Worm (Caenorhabditis elegans) whole organism, L4 larva: Measurements from ENCODE around the gene Y38H6C.25.
A peak's percentile ranks its signal among the peaks of the same experiment; 100 is the strongest.

Experiments used
- D1046.2 ChIP-seq: fragments of 200-800 bp; sonication (Bioruptor generic); IDR thresholded peaks from 2 replicates; pipeline ENCODE4 v1.3.6; 2022; ENCODE audit warnings: missing genetic modification characterization, missing compliant biosample characterization
- T26A8.4 ChIP-seq: fragments of 200-800 bp; sonication (Bioruptor generic); IDR thresholded peaks from 2 replicates; pipeline ENCODE4 v1.3.6; 2022; ENCODE audit warnings: missing genetic modification characterization, missing compliant biosample characterization
- Y105C5A.15 ChIP-seq: fragments of 200-800 bp; sonication (Bioruptor generic); IDR thresholded peaks from 2 replicates; pipeline ENCODE4 v1.3.6; 2022; ENCODE audit warnings: missing genetic modification characterization, missing compliant biosample characterization
- Y48G9A.11 ChIP-seq: fragments of 200-800 bp; sonication (Bioruptor generic); IDR thresholded peaks from 2 replicates; pipeline ENCODE4 v1.3.6; 2022; ENCODE audit warnings: missing genetic modification reagents, missing genetic modification characterization, missing compliant biosample characterization
- Y5F2A.4 ChIP-seq: fragments of 200-800 bp; sonication (Bioruptor generic); optimal IDR thresholded peaks from 2 replicates; lab custom pipeline; 2018; ENCODE audit warnings: mild to moderate bottlenecking, missing genetic modification characterization, missing compliant biosample characterization
- aly-2 ChIP-seq: sonication (generic microtip); optimal IDR thresholded peaks from 2 replicates; lab custom pipeline; 2018; ENCODE audit warnings: missing biosample characterization, missing genetic modification characterization
- ceh-28 ChIP-seq: fragments of 150-350 bp; optimal IDR thresholded peaks from 2 replicates; lab custom pipeline; 2014; ENCODE audit warnings: missing biosample characterization, missing genetic modification reagents, missing genetic modification characterization
- ceh-82 ChIP-seq: sonication (generic microtip); optimal IDR thresholded peaks from 2 replicates; lab custom pipeline; 2017; ENCODE audit warnings: missing biosample characterization, missing genetic modification characterization
- ces-1 ChIP-seq: fragments of 150-350 bp; sonication (generic microtip); optimal IDR thresholded peaks from 4 replicates; lab custom pipeline; 2014; ENCODE audit warnings: missing biosample characterization, missing genetic modification reagents, missing genetic modification characterization
- daf-16 ChIP-seq, 3 experiments: sonication (generic microtip); optimal IDR thresholded peaks; 2 replicates each; lab custom pipeline; 2016 to 2017; ENCODE audit warnings: missing genetic modification characterization in 3 of 3, missing genetic modification reagents in 3 of 3, mild to moderate bottlenecking in 2 of 3, missing compliant biosample characterization in 2 of 3, missing biosample characterization in 1 of 3, moderate library complexity in 1 of 3
- daf-19 ChIP-seq: fragments of 200-800 bp; sonication (Bioruptor generic); conservative IDR thresholded peaks from 2 replicates; pipeline ENCODE4 v1.3.6; 2022; ENCODE audit warnings: missing genetic modification characterization, missing compliant biosample characterization
- dmd-6 ChIP-seq: fragments of 200-800 bp; sonication (Bioruptor generic); IDR thresholded peaks from 2 replicates; pipeline ENCODE4 v1.3.6; 2022; ENCODE audit warnings: missing genetic modification reagents, missing genetic modification characterization, missing compliant biosample characterization
- egl-43 ChIP-seq: fragments of 200-800 bp; sonication (Bioruptor generic); IDR thresholded peaks from 2 replicates; pipeline ENCODE4 v1.3.6; 2022; ENCODE audit warnings: missing genetic modification reagents, missing genetic modification characterization, missing compliant biosample characterization
- fos-1 ChIP-seq: fragments of 150-350 bp; optimal IDR thresholded peaks from 2 replicates; lab custom pipeline; 2014; ENCODE audit warnings: missing biosample characterization, missing genetic modification characterization
- hlh-11 ChIP-seq: fragments of 200-800 bp; sonication (Bioruptor generic); optimal IDR thresholded peaks from 2 replicates; lab custom pipeline; 2018; ENCODE audit warnings: mild to moderate bottlenecking, missing genetic modification characterization, missing compliant biosample characterization
- hlh-30 ChIP-seq: sonication (generic microtip); optimal IDR thresholded peaks from 2 replicates; lab custom pipeline; 2017; ENCODE audit warnings: antibody characterized with exemption, mild to moderate bottlenecking, missing genetic modification characterization, missing compliant biosample characterization; ENCODE audit not compliant: insufficient read depth
- hmg-1.1 ChIP-seq: fragments of 200-800 bp; sonication (Bioruptor generic); IDR thresholded peaks from 2 replicates; pipeline ENCODE4 v1.3.6; 2022; ENCODE audit warnings: missing genetic modification reagents, missing genetic modification characterization, missing compliant biosample characterization
- jun-1 ChIP-seq: fragments of 150-350 bp; optimal IDR thresholded peaks from 2 replicates; lab custom pipeline; 2014; ENCODE audit warnings: missing biosample characterization, missing genetic modification reagents, missing genetic modification characterization
- lim-7 ChIP-seq: fragments of 200-800 bp; sonication (Bioruptor generic); IDR thresholded peaks from 2 replicates; pipeline ENCODE4 v1.3.6; 2022; ENCODE audit warnings: missing genetic modification characterization, missing compliant biosample characterization
- lin-13 ChIP-seq: fragments of 150-350 bp; optimal IDR thresholded peaks from 2 replicates; lab custom pipeline; 2014; ENCODE audit warnings: missing biosample characterization, missing genetic modification reagents, missing genetic modification characterization
- lin-38 ChIP-seq: fragments of 200-800 bp; sonication (Bioruptor generic); IDR thresholded peaks from 2 replicates; pipeline ENCODE4 v1.3.6; 2022; ENCODE audit warnings: missing genetic modification reagents, missing genetic modification characterization, missing compliant biosample characterization
- madf-5 ChIP-seq, 2 experiments: fragments of 200-800 bp; sonication (Bioruptor generic); IDR thresholded peaks; 2 replicates each; pipeline ENCODE4 v1.3.6; 2022; ENCODE audit warnings: missing compliant biosample characterization in 2 of 2, missing genetic modification characterization in 2 of 2
- mdl-1 ChIP-seq, 2 experiments: fragments of 150-350 bp in 1 of 2; sonication (generic microtip) in 1 of 2; optimal IDR thresholded peaks; 2 replicates each; lab custom pipeline; 2014 to 2017; ENCODE audit warnings: missing biosample characterization in 2 of 2, missing genetic modification characterization in 2 of 2
- mdt-29 ChIP-seq: fragments of 200-800 bp; sonication (Bioruptor generic); IDR thresholded peaks from 2 replicates; pipeline ENCODE4 v1.3.6; 2022; ENCODE audit warnings: missing genetic modification reagents, missing genetic modification characterization, missing compliant biosample characterization
- mes-2 ChIP-seq: sonication (generic microtip); optimal IDR thresholded peaks from 2 replicates; lab custom pipeline; 2016; ENCODE audit warnings: missing genotype, mild to moderate bottlenecking, missing genetic modification characterization, missing compliant biosample characterization; ENCODE audit not compliant: poor library complexity, severe bottlenecking
- mxl-2 ChIP-seq: fragments of 200-800 bp; sonication (Bioruptor generic); conservative IDR thresholded peaks from 2 replicates; pipeline ENCODE4 v1.3.6; 2022; ENCODE audit warnings: missing genetic modification reagents, missing genetic modification characterization, missing compliant biosample characterization
- mxl-3 ChIP-seq: fragments of 200-800 bp; sonication (Bioruptor generic); optimal IDR thresholded peaks from 2 replicates; lab custom pipeline; 2018; ENCODE audit warnings: mild to moderate bottlenecking, missing genetic modification characterization, missing compliant biosample characterization
- nhr-10 ChIP-seq: fragments of 150-350 bp; optimal IDR thresholded peaks from 2 replicates; lab custom pipeline; 2014; ENCODE audit warnings: missing biosample characterization, missing genetic modification characterization
- nhr-48 ChIP-seq: sonication (generic microtip); optimal IDR thresholded peaks from 2 replicates; lab custom pipeline; 2016; ENCODE audit warnings: mild to moderate bottlenecking, missing genetic modification characterization, missing compliant biosample characterization
- nhr-76 ChIP-seq: fragments of 150-350 bp; optimal IDR thresholded peaks from 2 replicates; lab custom pipeline; 2014; ENCODE audit warnings: missing biosample characterization, missing genetic modification characterization
- nhr-77 ChIP-seq: fragments of 150-350 bp; optimal IDR thresholded peaks from 2 replicates; lab custom pipeline; 2014; ENCODE audit warnings: missing biosample characterization, missing genetic modification characterization
- php-3 ChIP-seq: fragments of 200-800 bp; sonication (Bioruptor generic); IDR thresholded peaks from 2 replicates; pipeline ENCODE4 v1.3.6; 2022; ENCODE audit warnings: missing genetic modification reagents, missing genetic modification characterization, missing compliant biosample characterization
- pqm-1 ChIP-seq: sonication (generic microtip); optimal IDR thresholded peaks from 2 replicates; lab custom pipeline; 2017; ENCODE audit warnings: missing biosample characterization, missing genetic modification characterization
- rbr-2 ChIP-seq: sonication (generic microtip); optimal IDR thresholded peaks from 2 replicates; lab custom pipeline; 2016; ENCODE audit warnings: missing genotype, missing genetic modification characterization, missing compliant biosample characterization
- saeg-2 ChIP-seq: fragments of 200-800 bp; sonication (Bioruptor generic); IDR thresholded peaks from 2 replicates; pipeline ENCODE4 v1.3.6; 2022; ENCODE audit warnings: missing genetic modification reagents, missing genetic modification characterization, missing compliant biosample characterization
- spr-1 ChIP-seq: sonication (generic microtip); optimal IDR thresholded peaks from 2 replicates; lab custom pipeline; 2016; ENCODE audit warnings: mild to moderate bottlenecking, missing genetic modification characterization, missing compliant biosample characterization
- tag-97 ChIP-seq: fragments of 200-800 bp; sonication (Bioruptor generic); IDR thresholded peaks from 2 replicates; pipeline ENCODE4 v1.3.6; 2022; ENCODE audit warnings: missing genetic modification characterization, missing compliant biosample characterization
- unc-130 ChIP-seq: sonication (generic microtip); optimal IDR thresholded peaks from 2 replicates; lab custom pipeline; 2016; ENCODE audit warnings: missing genetic modification reagents, missing genetic modification characterization, missing compliant biosample characterization
- unc-62 ChIP-seq, 3 experiments: fragments of 150-350 bp in 1 of 3; sonication (generic microtip); optimal IDR thresholded peaks in 2 of 3; peaks in 1 of 3; 1 replicate in 1 of 3; 2 replicates in 2 of 3; lab custom pipeline; 2014 to 2017; ENCODE audit warnings: missing biosample characterization in 3 of 3, missing genetic modification characterization in 3 of 3, missing genetic modification reagents in 3 of 3, missing genotype in 1 of 3
- zag-1 ChIP-seq: fragments of 150-350 bp; optimal IDR thresholded peaks from 2 replicates; lab custom pipeline; 2014; ENCODE audit warnings: missing biosample characterization, missing genetic modification characterization
- zfp-2 ChIP-seq: sonication (generic microtip); optimal IDR thresholded peaks from 2 replicates; lab custom pipeline; 2016; ENCODE audit warnings: mild to moderate bottlenecking, missing genetic modification characterization, missing compliant biosample characterization
- zip-11 ChIP-seq: fragments of 200-800 bp; sonication (Bioruptor generic); IDR thresholded peaks from 2 replicates; pipeline ENCODE4 v1.3.6; 2022; ENCODE audit warnings: missing genetic modification characterization, missing compliant biosample characterization
- ztf-11 ChIP-seq: fragments of 150-350 bp; optimal IDR thresholded peaks from 2 replicates; lab custom pipeline; 2014; ENCODE audit warnings: missing biosample characterization, missing genetic modification characterization

The Y38H6C.25 gene

DNA sequence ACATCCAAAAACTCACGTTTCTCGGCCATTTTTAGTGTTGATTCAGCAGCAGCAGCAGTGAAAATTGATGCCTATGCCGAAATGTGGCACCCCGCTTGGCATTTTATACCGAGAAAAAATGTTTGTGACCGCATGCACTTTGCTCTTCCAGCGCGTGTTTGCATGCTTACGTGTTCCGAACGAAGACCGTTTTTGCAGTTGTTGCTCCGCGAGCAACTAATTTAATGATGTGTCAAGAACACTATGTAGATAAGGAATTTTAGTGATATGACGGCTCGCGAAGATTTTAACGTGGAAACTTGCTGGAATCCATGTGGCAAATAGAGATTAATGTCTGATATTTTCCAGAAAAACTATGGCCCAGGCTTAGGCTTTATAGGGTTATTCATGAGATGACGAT lies 20.0 kb upstream of the Y38H6C.25 start, which contains the start of gene dct-16 (continued):
- TF ChIP-seq zip-11 = no peak
- no peak for TF ChIP-seq nhr-77
- peak; percentile 27 for TF ChIP-seq mes-2 (tag; lab: Kevin White, UChicago)
- TF ChIP-seq ceh-28 (tag; lab: Kevin White, UChicago) = no peak
- TF ChIP-seq fos-1 = no peak
- TF ChIP-seq hmg-1.1 = no peak
- no peak for TF ChIP-seq tag-97 (GFP tag; lab: Robert Waterston, UW)
- TF ChIP-seq ceh-82 (tag; lab: Kevin White, UChicago) = no peak
- TF ChIP-seq jun-1 (tag; lab: Kevin White, UChicago) = no peak
- TF ChIP-seq hlh-11 = peak; percentile 78
- TF ChIP-seq mxl-2 (GFP tag; lab: Robert Waterston, UW) = no peak
- no peak for TF ChIP-seq Y48G9A.11 (GFP tag; lab: Robert Waterston, UW)
- TF ChIP-seq mdt-29 (GFP tag; lab: Robert Waterston, UW) = peak; percentile 70
- no peak for TF ChIP-seq nhr-10
- no peak for TF ChIP-seq lim-7
- no peak for TF ChIP-seq T26A8.4 (GFP tag; lab: Robert Waterston, UW)
- TF ChIP-seq php-3 (GFP tag; lab: Robert Waterston, UW) = peak; percentile 90
- TF ChIP-seq hlh-30 (tag; lab: Kevin White, UChicago) = peak; percentile 57
- TF ChIP-seq zag-1 (tag; lab: Kevin White, UChicago) = no peak
- no peak for TF ChIP-seq daf-19 (GFP tag; lab: Robert Waterston, UW)
- no peak for TF ChIP-seq unc-130 (GFP tag; lab: Kevin White, UChicago)
- TF ChIP-seq lin-13 (GFP tag; lab: Kevin White, UChicago) = peak; percentile 33
- TF ChIP-seq mdl-1 (tag; optimal IDR thresholded peaks at IDR 0.05; lab: Kevin White, UChicago) = peak in 1 of 2 experiments; percentile 44
- TF ChIP-seq aly-2 (tag; lab: Kevin White, UChicago) = no peak
- TF ChIP-seq, all 104 proteins: peak for 22

ce11 chrV:20499642-20500041 lies 19.4 kb upstream of the Y38H6C.25 start:
- no peak for TF ChIP-seq daf-16 (GFP tag; optimal IDR thresholded peaks at IDR 0.05; lab: Kevin White, UChicago)
- peak; percentile 65 for TF ChIP-seq daf-16 (tag; optimal IDR thresholded peaks at IDR 0.05; lab: Kevin White, UChicago)
- peak; percentile 54 for TF ChIP-seq nhr-48 (tag; lab: Kevin White, UChicago)
- no peak for TF ChIP-seq mdl-1 (tag; optimal IDR thresholded peaks at IDR 0.05; lab: Kevin White, UChicago)
- TF ChIP-seq unc-62 (GFP tag; optimal IDR thresholded peaks at IDR 0.05 in 1 of 2; lab: Kevin White, UChicago) = no peak
- no peak for TF ChIP-seq unc-62 (tag; optimal IDR thresholded peaks at IDR 0.05; lab: Kevin White, UChicago)
- TF ChIP-seq Y105C5A.15 = no peak
- TF ChIP-seq pqm-1 (tag; lab: Kevin White, UChicago) = peak; percentile 37
- no peak for TF ChIP-seq spr-1 (tag; lab: Kevin White, UChicago)
- TF ChIP-seq egl-43 = no peak
- TF ChIP-seq ces-1 (GFP tag; lab: Kevin White, UChicago) = no peak
- no peak for TF ChIP-seq mxl-2 (GFP tag; lab: Robert Waterston, UW)
- TF ChIP-seq dmd-6 (GFP tag; lab: Robert Waterston, UW) = peak; percentile 76
- no peak for TF ChIP-seq Y5F2A.4
- TF ChIP-seq hlh-11 = peak; percentile 7
- TF ChIP-seq, all 104 proteins: peak for 5

DNA sequence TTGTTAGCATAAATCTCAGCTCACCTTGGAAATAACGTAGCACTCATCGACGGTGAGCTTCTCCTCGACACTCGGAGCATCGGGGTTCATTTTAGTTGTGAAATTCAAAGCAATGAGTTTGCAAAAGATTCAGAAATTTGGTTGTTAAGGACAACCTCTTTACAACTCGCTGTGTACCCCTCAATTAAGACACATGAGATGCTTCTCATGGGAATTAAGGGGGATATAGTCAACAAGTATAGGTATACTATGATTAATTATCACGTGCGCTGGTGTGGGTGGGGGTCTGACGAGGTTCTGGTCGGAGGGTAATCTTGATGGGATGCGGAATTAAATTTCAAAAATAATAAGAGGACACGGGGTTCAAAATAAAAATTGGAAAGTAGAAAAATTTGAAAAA lies 18.6 kb upstream of the Y38H6C.25 start, which contains the start of gene dct-14:
Gene dct-14, minus strand, starts transcription at position 101 of the 400 bp plus-strand sequence.
- TF ChIP-seq lin-38 (no peak), zfp-2 (tag; lab: Kevin White, UChicago) (no peak), jun-1 (tag; lab: Kevin White, UChicago) (no peak), madf-5 (GFP tag; IDR thresholded peaks at IDR 0.05; lab: Robert Waterston, UW) (no peak), mdl-1 (tag; optimal IDR thresholded peaks at IDR 0.05; lab: Kevin White, UChicago) (no peak), lim-7 (no peak), ztf-11 (tag; lab: Kevin White, UChicago) (no peak), zip-11 (no peak), D1046.2 (GFP tag; lab: Robert Waterston, UW) (no peak), rbr-2 (tag; lab: Kevin White, UChicago) (no peak), nhr-76 (tag; lab: Kevin White, UChicago) (no peak), daf-19 (GFP tag; lab: Robert Waterston, UW) (no peak), mxl-3 (GFP tag; lab: Kevin White, UChicago) (no peak), saeg-2 (GFP tag; lab: Robert Waterston, UW) (no peak), mdt-29 (GFP tag; lab: Robert Waterston, UW) (no peak), ces-1 (GFP tag; lab: Kevin White, UChicago) (no peak)
